Fruit fly (Drosophila melanogaster) whole organism, embryonic: ENCODE measurements around the gene drongo.
A peak's percentile ranks its signal among the peaks of the same experiment; 100 is the strongest.

Source experiments
- Adf1 ChIP-seq: fragments of 200-800 bp; sonication (Bioruptor generic); IDR thresholded peaks from 2 replicates; pipeline ENCODE4 v1.3.6; 2022; ENCODE audit warnings: missing biosample characterization, missing genetic modification characterization
- Awh ChIP-seq: fragments of 200-800 bp; sonication (Bioruptor generic); IDR thresholded peaks from 2 replicates; pipeline ENCODE4, ENCODE4 v1.3.6; 2022; ENCODE audit warnings: missing biosample characterization, missing genetic modification characterization
- C15 ChIP-seq: fragments of 200-800 bp; sonication (Bioruptor generic); IDR thresholded peaks from 3 replicates; pipeline ENCODE4 v1.3.6; 2022; ENCODE audit warnings: missing biosample characterization, missing genetic modification characterization
- CG1024 ChIP-seq: fragments of 200-800 bp; sonication (Bioruptor generic); IDR thresholded peaks from 2 replicates; pipeline ENCODE4 v1.3.6; 2022; ENCODE audit warnings: missing biosample characterization, missing genetic modification characterization
- CG10543 ChIP-seq: fragments of 200-800 bp; sonication (Bioruptor generic); optimal IDR thresholded peaks from 3 replicates; lab custom pipeline; 2017; ENCODE audit warnings: missing biosample characterization, mild to moderate bottlenecking, missing genetic modification characterization, moderate library complexity
- CG11085 ChIP-seq: fragments of 200-800 bp; sonication (Bioruptor generic); IDR thresholded peaks from 2 replicates; pipeline ENCODE4 v1.3.6; 2022; ENCODE audit warnings: missing biosample characterization, missing genetic modification characterization
- CG12391 ChIP-seq: fragments of 200-800 bp; sonication (Bioruptor generic); optimal IDR thresholded peaks from 3 replicates; lab custom pipeline; 2018; ENCODE audit warnings: missing biosample characterization, mild to moderate bottlenecking, missing genetic modification characterization, moderate library complexity
- CG14441 ChIP-seq: fragments of 200-800 bp; sonication (Bioruptor generic); IDR thresholded peaks from 2 replicates; pipeline ENCODE4 v1.3.6; 2022; ENCODE audit warnings: missing biosample characterization, missing genetic modification characterization
- CG14667 ChIP-seq: fragments of 200-800 bp; sonication (Bioruptor generic); IDR thresholded peaks from 2 replicates; pipeline ENCODE4 v1.3.6; 2022; ENCODE audit warnings: missing biosample characterization, missing genetic modification characterization
- CG15479 ChIP-seq: fragments of 200-800 bp; sonication (Bioruptor generic); optimal IDR thresholded peaks from 3 replicates; lab custom pipeline; 2019; ENCODE audit warnings: missing biosample characterization, mild to moderate bottlenecking, missing genetic modification characterization, moderate library complexity
- CG15514 ChIP-seq: fragments of 200-800 bp; sonication (Bioruptor generic); optimal IDR thresholded peaks from 3 replicates; lab custom pipeline; 2017; ENCODE audit warnings: missing biosample characterization, missing genetic modification characterization, mild to moderate bottlenecking, moderate library complexity, missing genetic modification reagents
- CG17568 ChIP-seq: fragments of 200-800 bp; sonication (Bioruptor generic); optimal IDR thresholded peaks from 2 replicates; lab custom pipeline; 2018; ENCODE audit warnings: missing biosample characterization, mild to moderate bottlenecking, missing genetic modification characterization, moderate library complexity
- CG18011 ChIP-seq: fragments of 200-800 bp; sonication (Bioruptor generic); optimal IDR thresholded peaks from 2 replicates; lab custom pipeline; 2017; ENCODE audit warnings: missing biosample characterization, missing genetic modification characterization, mild to moderate bottlenecking, moderate library complexity, missing genotype
- CG18619 ChIP-seq: fragments of 200-800 bp; sonication (Bioruptor generic); optimal IDR thresholded peaks from 3 replicates; lab custom pipeline; 2017; ENCODE audit warnings: missing biosample characterization, mild to moderate bottlenecking, missing genetic modification characterization
- CG18764 ChIP-seq: fragments of 200-800 bp; sonication (Bioruptor generic); optimal IDR thresholded peaks from 3 replicates; lab custom pipeline; 2016; ENCODE audit warnings: missing biosample characterization, missing genetic modification characterization
- CG2199 ChIP-seq: fragments of 200-800 bp; sonication (Bioruptor generic); IDR thresholded peaks from 3 replicates; pipeline ENCODE4 v1.3.6; 2022; ENCODE audit warnings: missing biosample characterization, missing genetic modification characterization
- CG30020 ChIP-seq: fragments of 200-800 bp; optimal IDR thresholded peaks from 2 replicates; lab custom pipeline; 2019; ENCODE audit warnings: missing biosample characterization, mild to moderate bottlenecking, missing genetic modification characterization, moderate library complexity
- CG34422 ChIP-seq: fragments of 200-800 bp; sonication (Bioruptor generic); IDR thresholded peaks from 3 replicates; pipeline ENCODE4 v1.3.6; 2022; ENCODE audit warnings: missing biosample characterization, missing genetic modification characterization
- CG4328 ChIP-seq: fragments of 200-800 bp; sonication (Bioruptor generic); optimal IDR thresholded peaks from 3 replicates; lab custom pipeline; 2017; ENCODE audit warnings: missing biosample characterization, missing genetic modification reagents, missing genetic modification characterization
- CG4730 ChIP-seq: fragments of 200-800 bp; sonication (Bioruptor generic); IDR thresholded peaks from 2 replicates; pipeline ENCODE4 v1.3.6; 2022; ENCODE audit warnings: missing biosample characterization, missing genetic modification characterization
- CG6689 ChIP-seq: fragments of 200-800 bp; sonication (Bioruptor generic); IDR thresholded peaks from 2 replicates; pipeline ENCODE4 v1.3.6; 2022; ENCODE audit warnings: missing biosample characterization, missing genetic modification characterization
- CG7372 ChIP-seq: fragments of 200-800 bp; sonication (Bioruptor generic); IDR thresholded peaks from 2 replicates; pipeline ENCODE4 v1.3.6; 2022; ENCODE audit warnings: missing biosample characterization, missing genetic modification characterization
- Camta ChIP-seq: fragments of 200-800 bp; sonication (Bioruptor generic); optimal IDR thresholded peaks from 2 replicates; lab custom pipeline; 2016; ENCODE audit warnings: missing biosample characterization, missing genetic modification characterization
- CkIIα-i1 ChIP-seq: fragments of 200-800 bp; sonication (Bioruptor generic); IDR thresholded peaks from 2 replicates; pipeline ENCODE4 v1.3.6; 2022; ENCODE audit warnings: missing biosample characterization, missing genetic modification characterization
- Gsc ChIP-seq: fragments of 200-800 bp; sonication (Bioruptor generic); IDR thresholded peaks from 2 replicates; pipeline ENCODE4 v1.3.6; 2022; ENCODE audit warnings: missing biosample characterization, missing genetic modification characterization
- H2.0 ChIP-seq: fragments of 200-800 bp; sonication (Bioruptor generic); IDR thresholded peaks from 2 replicates; pipeline ENCODE4 v1.3.6; 2022; ENCODE audit warnings: missing biosample characterization, missing genetic modification characterization
- Hand ChIP-seq: fragments of 200-800 bp; sonication (Bioruptor generic); optimal IDR thresholded peaks from 2 replicates; lab custom pipeline; 2017; ENCODE audit warnings: mild to moderate bottlenecking, missing biosample characterization, missing genetic modification reagents, missing genetic modification characterization
- Hr3 ChIP-seq: fragments of 200-800 bp; sonication (Bioruptor generic); optimal IDR thresholded peaks from 3 replicates; lab custom pipeline; 2016; ENCODE audit warnings: missing biosample characterization, missing genetic modification characterization
- Hr39 ChIP-seq: fragments of >200 bp; optimal IDR thresholded peaks from 2 replicates; lab custom pipeline; 2017
- Nf-YA ChIP-seq: fragments of 200-800 bp; sonication (Bioruptor generic); IDR thresholded peaks from 2 replicates; pipeline ENCODE4 v1.3.6; 2022; ENCODE audit warnings: missing biosample characterization, missing genetic modification characterization
- Nf-YB ChIP-seq: fragments of 200-800 bp; sonication (Bioruptor generic); optimal IDR thresholded peaks from 3 replicates; lab custom pipeline; 2019; ENCODE audit warnings: missing biosample characterization, mild to moderate bottlenecking, missing genetic modification characterization, moderate library complexity
- Oaz ChIP-seq: fragments of 200-800 bp; sonication (Bioruptor generic); IDR thresholded peaks from 2 replicates; pipeline ENCODE4 v1.3.6; 2022; ENCODE audit warnings: missing biosample characterization, missing genetic modification characterization
- PHDP ChIP-seq: fragments of 200-800 bp; sonication (Bioruptor generic); optimal IDR thresholded peaks from 3 replicates; lab custom pipeline; 2018; ENCODE audit warnings: missing biosample characterization, mild to moderate bottlenecking, missing genetic modification characterization, moderate library complexity
- Pdp1 ChIP-seq, 2 experiments: fragments of 200-800 bp; sonication (Bioruptor generic); optimal IDR thresholded peaks; 3 replicates each; lab custom pipeline; 2016; ENCODE audit warnings: missing biosample characterization in 2 of 2, missing genetic modification characterization in 2 of 2, mild to moderate bottlenecking in 1 of 2, moderate library complexity in 1 of 2
- Sox102F ChIP-seq: fragments of 200-800 bp; sonication (Bioruptor generic); optimal IDR thresholded peaks from 2 replicates; lab custom pipeline; 2018; ENCODE audit warnings: missing biosample characterization, mild to moderate bottlenecking, missing genetic modification characterization, moderate library complexity
- Spps ChIP-seq: fragments of 200-800 bp; sonication (Bioruptor generic); optimal IDR thresholded peaks from 2 replicates; lab custom pipeline; 2018; ENCODE audit warnings: missing biosample characterization, mild to moderate bottlenecking, missing genetic modification characterization
- bcd ChIP-seq: fragments of 200-800 bp; sonication (Bioruptor generic); optimal IDR thresholded peaks from 2 replicates; lab custom pipeline; 2017; ENCODE audit warnings: missing biosample characterization, mild to moderate bottlenecking, missing genetic modification characterization
- eve ChIP-seq, 2 experiments: fragments of >200 bp; optimal IDR thresholded peaks; 2 replicates each; lab custom pipeline; 2017; ENCODE audit warnings: missing biosample characterization in 2 of 2, missing genetic modification characterization in 2 of 2
- gro ChIP-seq: fragments of 200-800 bp; sonication (Bioruptor generic); optimal IDR thresholded peaks from 2 replicates; lab custom pipeline; 2016; ENCODE audit warnings: missing biosample characterization, missing genetic modification characterization
- gt ChIP-seq: fragments of 200-800 bp; sonication (Bioruptor generic); IDR thresholded peaks from 2 replicates; pipeline ENCODE4 v1.3.6; 2022; ENCODE audit warnings: missing biosample characterization, missing genetic modification characterization
- klu ChIP-seq: fragments of 200-800 bp; sonication (Bioruptor generic); IDR thresholded peaks from 2 replicates; pipeline ENCODE4 v1.3.6; 2022; ENCODE audit warnings: missing biosample characterization, missing genetic modification characterization
- lov ChIP-seq, 2 experiments: fragments of 200-800 bp in 1 of 2; fragments of >200 bp in 1 of 2; sonication (Bioruptor generic) in 1 of 2; IDR thresholded peaks in 1 of 2; optimal IDR thresholded peaks in 1 of 2; 2 replicates in 1 of 2; 3 replicates in 1 of 2; pipeline versions ENCODE4 v1.3.6 to Lab custom; 2017 to 2022; ENCODE audit warnings: missing biosample characterization in 1 of 2, missing genetic modification characterization in 1 of 2
- pan ChIP-seq, 4 experiments: fragments of >200 bp in 3 of 4; fragments of 200-800 bp in 1 of 4; sonication (Bioruptor generic) in 1 of 4; optimal IDR thresholded peaks in 3 of 4; IDR thresholded peaks in 1 of 4; 2 replicates each; pipeline versions ENCODE4 v1.3.6 to Lab custom; 2017 to 2022; ENCODE audit warnings: missing biosample characterization in 2 of 4, missing genetic modification characterization in 2 of 4, mixed read lengths in 1 of 4
- ranshi ChIP-seq: fragments of 200-800 bp; sonication (Bioruptor generic); IDR thresholded peaks from 2 replicates; pipeline ENCODE4 v1.3.6; 2022; ENCODE audit warnings: missing biosample characterization, missing genetic modification characterization
- salm ChIP-seq: fragments of 200-800 bp; sonication (Bioruptor generic); optimal IDR thresholded peaks from 2 replicates; lab custom pipeline; 2018; ENCODE audit warnings: missing biosample characterization, mild to moderate bottlenecking, missing genetic modification characterization
- sd ChIP-seq: fragments of 200-800 bp; sonication (Bioruptor generic); optimal IDR thresholded peaks from 3 replicates; lab custom pipeline; 2018; ENCODE audit warnings: missing biosample characterization, mild to moderate bottlenecking, missing genetic modification characterization, moderate library complexity
- sens ChIP-seq: fragments of 200-800 bp; sonication (Bioruptor generic); peaks from one replicate; lab custom pipeline; 2016; ENCODE audit warnings: missing biosample characterization, missing genetic modification characterization
- tin ChIP-seq: fragments of 200-800 bp; sonication (Bioruptor generic); optimal IDR thresholded peaks from 3 replicates; lab custom pipeline; 2016; ENCODE audit warnings: missing biosample characterization, missing genetic modification characterization
- unc-4 ChIP-seq: fragments of 200-800 bp; sonication (Bioruptor generic); IDR thresholded peaks from 2 replicates; pipeline ENCODE4 v1.3.6; 2022; ENCODE audit warnings: missing biosample characterization, missing genetic modification characterization; ENCODE audit not compliant: partially characterized antibody
- usp ChIP-seq: fragments of >200 bp; optimal IDR thresholded peaks from 2 replicates; lab custom pipeline; 2017; ENCODE audit warnings: missing biosample characterization, missing genetic modification characterization

drongo gene

dm6 chr2L:846167-846868 is 4.6 kb downstream of the drongo start (continued):
- TF ChIP-seq ranshi (GFP tag; lab: Robert Waterston, UW) (no peak), CG18619 (GFP tag; lab: Kevin White, UChicago) (peak; percentile 50), salm (tag; lab: Kevin White, UChicago) (peak; percentile 25), CG30020 (no peak), lov (optimal IDR thresholded peaks at IDR 0.05; lab: Kevin White, UChicago) (no peak), lov (GFP tag; IDR thresholded peaks at IDR 0.05; lab: Robert Waterston, UW) (no peak), Pdp1 (GFP tag; optimal IDR thresholded peaks at IDR 0.05; lab: Kevin White, UChicago) (peak; percentile 43 to 56), gt (GFP tag; lab: Robert Waterston, UW) (no peak), PHDP (tag; lab: Kevin White, UChicago) (peak; percentile 74), CG4328 (GFP tag; lab: Kevin White, UChicago) (no peak), gro (GFP tag; lab: Kevin White, UChicago) (peak; percentile 32), pan (optimal IDR thresholded peaks at IDR 0.05; lab: Kevin White, UChicago) (no peak), pan (GFP tag; optimal IDR thresholded peaks at IDR 0.05 in 1 of 2, IDR thresholded peaks at IDR 0.05 in 1 of 2) (peak in 1 of 2 experiments; percentile 70), Adf1 (GFP tag; lab: Robert Waterston, UW) (no peak), bcd (GFP tag; lab: Kevin White, UChicago) (peak; percentile 62), Sox102F (peak; percentile 85), CG7372 (GFP tag; lab: Robert Waterston, UW) (no peak), sens (GFP tag; lab: Kevin White, UChicago) (peak; percentile 96), CG11085 (GFP tag; lab: Robert Waterston, UW) (no peak), CG18764 (GFP tag; lab: Kevin White, UChicago) (peak; percentile 48), unc-4 (no peak), tin (peak; percentile 12), CkIIα-i1 (GFP tag; lab: Robert Waterston, UW) (no peak), Gsc (GFP tag; lab: Robert Waterston, UW) (no peak), CG17568 (GFP tag; lab: Kevin White, UChicago) (peak; percentile 48), CG4730 (no peak), sd (tag; lab: Kevin White, UChicago) (no peak), Hr39 (lab: Kevin White, UChicago) (no peak), Hr3 (GFP tag; lab: Kevin White, UChicago) (peak; percentile 49), CG34422 (peak; percentile 8; the same call in 1 of the 3 replicates), Spps (tag; lab: Kevin White, UChicago) (no peak), klu (no peak), CG1024 (GFP tag; lab: Robert Waterston, UW) (no peak), Nf-YA (GFP tag; lab: Robert Waterston, UW) (no peak), Camta (GFP tag; lab: Kevin White, UChicago) (peak; percentile 73), Awh (GFP tag; lab: Robert Waterston, UW) (0 out of 2 replicates have a peak, but pooled peaks have one; percentile 47), CG18011 (GFP tag; lab: Kevin White, UChicago) (no peak), CG14441 (GFP tag; lab: Robert Waterston, UW) (peak; percentile 58; the same call in 1 of the 2 replicates), CG10543 (GFP tag; lab: Kevin White, UChicago) (no peak), CG2199 (no peak), CG15514 (GFP tag; lab: Kevin White, UChicago) (no peak), C15 (GFP tag; lab: Robert Waterston, UW) (no peak), CG15479 (GFP tag; lab: Kevin White, UChicago) (no peak), CG14667 (GFP tag; lab: Robert Waterston, UW) (peak; percentile 39; the same call in 1 of the 2 replicates), H2.0 (GFP tag; lab: Robert Waterston, UW) (peak; percentile 51), Oaz (no peak), usp (no peak), CG12391 (tag; lab: Kevin White, UChicago) (peak; percentile 55), eve (GFP tag; optimal IDR thresholded peaks at IDR 0.05; lab: Kevin White, UChicago) (no peak), Hand (no peak), Nf-YB (peak; percentile 21), CG6689 (GFP tag; lab: Robert Waterston, UW) (peak; percentile 67)
